Fruit fly (Drosophila melanogaster): ENCODE data around the gene Cp36.

dm6 chrX:8490291-8490975 lies 11.3 kb downstream of the Cp36 start:
- no peak for TF ChIP-seq insv (optimal IDR thresholded peaks at IDR 0.05)
- no peak for TF ChIP-seq Sin3A (optimal IDR thresholded peaks at IDR 0.05)
- no peak for TF ChIP-seq h (optimal IDR thresholded peaks at IDR 0.05)
- TF ChIP-seq Myc (optimal IDR thresholded peaks at IDR 0.05) = no peak
- no peak for TF ChIP-seq ttk (optimal IDR thresholded peaks at IDR 0.05)

Measured in Kc167 (cell line).